Fruit fly (Drosophila melanogaster): ENCODE results near the gene hh.

Gene hh

dm6 chr3R:23134690-23135089 lies 7.0 kb downstream of the hh start (continued):
- TF ChIP-seq CG6791 (GFP tag; IDR thresholded peaks at IDR 0.05; ENCODE audit: partially characterized antibody) = no peak
- TF ChIP-seq sens (GFP tag) = peak; percentile 65
- TF ChIP-seq Mrtf (GFP tag; IDR thresholded peaks at IDR 0.05) = no peak
- no peak for TF ChIP-seq pan (optimal IDR thresholded peaks at IDR 0.05)
- peak in 1 of 2 experiments; percentile 9 for TF ChIP-seq pan (GFP tag; optimal IDR thresholded peaks at IDR 0.05 in 1 of 2, IDR thresholded peaks at IDR 0.05 in 1 of 2)
- TF ChIP-seq zen2 (GFP tag; IDR thresholded peaks at IDR 0.05; ENCODE audit: partially characterized antibody) = no peak
- TF ChIP-seq so (GFP tag; IDR thresholded peaks at IDR 0.05) = no peak
- peak; percentile 20 for TF ChIP-seq CG10543 (GFP tag; optimal IDR thresholded peaks at IDR 0.05)
- peak; percentile 31 for TF ChIP-seq CG1603 (tag; optimal IDR thresholded peaks at IDR 0.05)
- no peak for TF ChIP-seq Doc3 (GFP tag; IDR thresholded peaks at IDR 0.05; ENCODE audit: partially characterized antibody)
- TF ChIP-seq Pdp1 (GFP tag; optimal IDR thresholded peaks at IDR 0.05) = peak in 1 of 2 experiments; percentile 6
- no peak for TF ChIP-seq Camta (GFP tag; optimal IDR thresholded peaks at IDR 0.05)
- peak; percentile 3 for TF ChIP-seq dmrt99B (tag; optimal IDR thresholded peaks at IDR 0.05)
- no peak for TF ChIP-seq Dbx (GFP tag; IDR thresholded peaks at IDR 0.05)
- TF ChIP-seq bab2 (GFP tag; optimal IDR thresholded peaks at IDR 0.05) = peak; percentile 4
- no peak for TF ChIP-seq Taf1 (GFP tag; IDR thresholded peaks at IDR 0.05)
- peak; percentile 54 for TF ChIP-seq Med (GFP tag)
- TF ChIP-seq zfh1 (GFP tag; IDR thresholded peaks at IDR 0.05) = peak; percentile 34; the same call in 1 of the 3 replicates
- no peak for TF ChIP-seq sob (GFP tag; IDR thresholded peaks at IDR 0.05)
- no peak for TF ChIP-seq Dref (GFP tag; IDR thresholded peaks at IDR 0.05)
- no peak for TF ChIP-seq wek (GFP tag; optimal IDR thresholded peaks at IDR 0.05)
- TF ChIP-seq kni (GFP tag; optimal IDR thresholded peaks at IDR 0.05) = peak; percentile 83
- TF ChIP-seq CG32767 (GFP tag; IDR thresholded peaks at IDR 0.05) = peak; percentile 32; the same call in 1 of the 2 replicates
- no peak for TF ChIP-seq ind (GFP tag; optimal IDR thresholded peaks at IDR 0.05)
- no peak for TF ChIP-seq pb (GFP tag; optimal IDR thresholded peaks at IDR 0.05)
- no peak for TF ChIP-seq Hr78 (GFP tag; optimal IDR thresholded peaks at IDR 0.05)
- TF ChIP-seq odd (GFP tag; optimal IDR thresholded peaks at IDR 0.05) = peak; percentile 2
- peak; percentile 58 for TF ChIP-seq fd102C (GFP tag; optimal IDR thresholded peaks at IDR 0.05)
- no peak for TF ChIP-seq az2 (GFP tag; optimal IDR thresholded peaks at IDR 0.05)
- no peak for TF ChIP-seq CG1792 (GFP tag; optimal IDR thresholded peaks at IDR 0.05)
- peak; percentile 0 for TF ChIP-seq CG3407 (GFP tag; optimal IDR thresholded peaks at IDR 0.05)
- no peak for TF ChIP-seq E2f2 (GFP tag; IDR thresholded peaks at IDR 0.05)
- TF ChIP-seq tio (GFP tag; optimal IDR thresholded peaks at IDR 0.05) = no peak
- TF ChIP-seq CG8944 (GFP tag; optimal IDR thresholded peaks at IDR 0.05) = no peak
- TF ChIP-seq HLHmδ (GFP tag; optimal IDR thresholded peaks at IDR 0.05) = peak; percentile 47
- peak; percentile 12 for TF ChIP-seq btn (GFP tag; optimal IDR thresholded peaks at IDR 0.05)
- TF ChIP-seq Xrp1 (GFP tag; IDR thresholded peaks at IDR 0.05) = peak; percentile 42; the same call in 1 of the 2 replicates
- peak; percentile 37 for TF ChIP-seq ATbp (GFP tag; optimal IDR thresholded peaks at IDR 0.05)
- TF ChIP-seq Hr39 (optimal IDR thresholded peaks at IDR 0.05) = no peak
- TF ChIP-seq ac (GFP tag; optimal IDR thresholded peaks at IDR 0.05) = peak; percentile 26
- TF ChIP-seq fd64A (GFP tag; optimal IDR thresholded peaks at IDR 0.05) = peak; percentile 42
- TF ChIP-seq z (GFP tag; IDR thresholded peaks at IDR 0.05) = 0 out of 3 replicates have a peak, but pooled peaks have one; percentile 21
- no peak for TF ChIP-seq CG11560 (tag; IDR thresholded peaks at IDR 0.05)
- TF ChIP-seq CTCF (GFP tag; optimal IDR thresholded peaks at IDR 0.05) = no peak
- no peak for TF ChIP-seq dimm (GFP tag; IDR thresholded peaks at IDR 0.05)
- no peak for TF ChIP-seq gce (GFP tag; IDR thresholded peaks at IDR 0.05)
- 0 out of 2 replicates have a peak, but pooled peaks have one; percentile 8 for TF ChIP-seq onecut (GFP tag; IDR thresholded peaks at IDR 0.05)
- no peak for TF ChIP-seq CG43689 (GFP tag; IDR thresholded peaks at IDR 0.05)
- 0 out of 2 replicates have a peak, but pooled peaks have one; percentile 14 for TF ChIP-seq HLH3B (GFP tag; IDR thresholded peaks at IDR 0.05)
- TF ChIP-seq Nf-YA (GFP tag; IDR thresholded peaks at IDR 0.05) = no peak
- peak; percentile 58 for TF ChIP-seq zen (tag; optimal IDR thresholded peaks at IDR 0.05)
- no peak for TF ChIP-seq MBD-R2 (GFP tag; IDR thresholded peaks at IDR 0.05)
- no peak for TF ChIP-seq CG3838 (GFP tag; optimal IDR thresholded peaks at IDR 0.05)

All from whole organism, embryonic.